Worm (Caenorhabditis elegans) whole organism, early embryonic: ENCODE measurements around the gene spat-3.

Experiments
- B0310.2 ChIP-seq: sonication (generic microtip); optimal IDR thresholded peaks from 2 replicates; lab custom pipeline; 2016; ENCODE audit warnings: mild to moderate bottlenecking, missing genetic modification characterization, missing compliant biosample characterization
- F13C5.2 ChIP-seq: sonication (generic microtip); optimal IDR thresholded peaks from 2 replicates; lab custom pipeline; 2017; ENCODE audit warnings: mild to moderate bottlenecking, missing genetic modification characterization, inconsistent platforms, missing compliant biosample characterization
- aly-1 ChIP-seq: sonication (generic microtip); optimal IDR thresholded peaks from 2 replicates; lab custom pipeline; 2016; ENCODE audit warnings: missing genetic modification characterization, missing compliant biosample characterization
- ama-1 ChIP-seq: fragments of 150-350 bp; optimal IDR thresholded peaks from 2 replicates; lab custom pipeline; 2014
- ceh-13 ChIP-seq: fragments of 200-800 bp; sonication (Bioruptor generic); optimal IDR thresholded peaks from 2 replicates; lab custom pipeline; 2018; ENCODE audit warnings: mild to moderate bottlenecking, missing genetic modification characterization, missing compliant biosample characterization
- ceh-36 ChIP-seq: sonication (generic microtip); optimal IDR thresholded peaks from 2 replicates; lab custom pipeline; 2016; ENCODE audit warnings: missing genetic modification characterization, inconsistent platforms, missing compliant biosample characterization
- ets-7 ChIP-seq: sonication (generic microtip); optimal IDR thresholded peaks from 2 replicates; lab custom pipeline; 2016; ENCODE audit warnings: missing genotype, missing genetic modification characterization, missing compliant biosample characterization
- flt-1 ChIP-seq: fragments of 200-800 bp; sonication (Bioruptor generic); IDR thresholded peaks from 2 replicates; pipeline ENCODE4 v1.3.6; 2022; ENCODE audit warnings: missing genetic modification characterization, missing compliant biosample characterization
- hmbx-1 ChIP-seq: sonication (generic microtip); optimal IDR thresholded peaks from 2 replicates; lab custom pipeline; 2016; ENCODE audit warnings: mild to moderate bottlenecking, missing genetic modification characterization, missing compliant biosample characterization
- hmg-4 ChIP-seq: fragments of 200-800 bp; sonication (Bioruptor generic); optimal IDR thresholded peaks from 2 replicates; lab custom pipeline; 2018; ENCODE audit warnings: mild to moderate bottlenecking, missing genetic modification characterization, missing compliant biosample characterization
- hnd-1 ChIP-seq: sonication (generic microtip); optimal IDR thresholded peaks from 2 replicates; lab custom pipeline; 2016; ENCODE audit warnings: missing genetic modification characterization, missing compliant biosample characterization
- pes-1 ChIP-seq: fragments of 200-800 bp; sonication (Bioruptor generic); IDR thresholded peaks from 2 replicates; pipeline ENCODE4 v1.3.6; 2022; ENCODE audit warnings: missing genetic modification reagents, missing genetic modification characterization, missing compliant biosample characterization
- scrt-1 ChIP-seq: fragments of 200-800 bp; sonication (Bioruptor generic); IDR thresholded peaks from 2 replicates; pipeline ENCODE4 v1.3.6; 2022; ENCODE audit warnings: missing genetic modification characterization, missing compliant biosample characterization
- sea-1 ChIP-seq: fragments of 200-800 bp; sonication (Bioruptor generic); conservative IDR thresholded peaks from 2 replicates; pipeline ENCODE4 v1.3.6; 2022; ENCODE audit warnings: missing genetic modification characterization, missing compliant biosample characterization
- tbx-11 ChIP-seq: fragments of 200-800 bp; sonication (Bioruptor generic); IDR thresholded peaks from 2 replicates; pipeline ENCODE4 v1.3.6; 2022; ENCODE audit warnings: missing genetic modification characterization, missing compliant biosample characterization
- tbx-37 ChIP-seq: fragments of 200-800 bp; sonication (Bioruptor generic); conservative IDR thresholded peaks from 2 replicates; pipeline ENCODE4 v1.3.6; 2022; ENCODE audit warnings: missing genetic modification reagents, missing genetic modification characterization, missing compliant biosample characterization
- tra-4 ChIP-seq: sonication (generic microtip); optimal IDR thresholded peaks from 2 replicates; lab custom pipeline; 2017; ENCODE audit warnings: missing genetic modification characterization, missing compliant biosample characterization

The spat-3 gene

ce11 chrX:4636143-4636542 is 30.4 kb upstream of the spat-3 start:
- no peak for TF ChIP-seq hmbx-1 (tag; lab: Kevin White, UChicago)

ce11 chrX:4635643-4636042 is 29.9 kb upstream of the spat-3 start:
- TF ChIP-seq F13C5.2: peak; percentile 41
- peak; percentile 22; the same call in 1 of the 2 replicates for TF ChIP-seq flt-1 (GFP tag; lab: Robert Waterston, UW)
- peak; percentile 6 for TF ChIP-seq aly-1 (tag; lab: Kevin White, UChicago)
- TF ChIP-seq sea-1 (GFP tag; lab: Robert Waterston, UW): 0 out of 2 replicates have a peak, but pooled peaks have one; percentile 43
- TF ChIP-seq hmg-4 (GFP tag; lab: Kevin White, UChicago): peak; percentile 37
- no peak for TF ChIP-seq tbx-11

- TF ChIP-seq F13C5.2 (no peak), ama-1 (lab: Kevin White, UChicago) (no peak), B0310.2 (tag; lab: Kevin White, UChicago) (no peak), hmbx-1 (tag; lab: Kevin White, UChicago) (no peak), sea-1 (GFP tag; lab: Robert Waterston, UW) (no peak), ceh-36 (tag; lab: Kevin White, UChicago) (no peak)
Observed at ce11 chrX:4632088-4632487, 26.4 kb upstream of the spat-3 start, which contains the start of gene slcr-46.1. Gene slcr-46.1, plus strand, starts transcription at chrX:4632361.

- TF ChIP-seq ama-1 (lab: Kevin White, UChicago) (no peak), ceh-36 (tag; lab: Kevin White, UChicago) (no peak), scrt-1 (GFP tag; lab: Robert Waterston, UW) (no peak)
Observed at ce11 chrX:4628817-4629575, 23.3 kb upstream of the spat-3 start.

ce11 chrX:4628350-4628749 is 22.6 kb upstream of the spat-3 start:
- TF ChIP-seq aly-1 (tag; lab: Kevin White, UChicago) (no peak), hnd-1 (tag; lab: Kevin White, UChicago) (no peak), flt-1 (GFP tag; lab: Robert Waterston, UW) (no peak), B0310.2 (tag; lab: Kevin White, UChicago) (no peak), hmg-4 (GFP tag; lab: Kevin White, UChicago) (no peak), scrt-1 (GFP tag; lab: Robert Waterston, UW) (no peak), tra-4 (tag; lab: Kevin White, UChicago) (no peak), ets-7 (tag; lab: Kevin White, UChicago) (no peak), tbx-37 (no peak), pes-1 (GFP tag; lab: Robert Waterston, UW) (no peak)

ce11 chrX:4626891-4627290 is 21.2 kb upstream of the spat-3 start:
- TF ChIP-seq hmg-4 (GFP tag; lab: Kevin White, UChicago) (no peak), aly-1 (tag; lab: Kevin White, UChicago) (no peak), hmbx-1 (tag; lab: Kevin White, UChicago) (no peak), pes-1 (GFP tag; lab: Robert Waterston, UW) (no peak), ceh-36 (tag; lab: Kevin White, UChicago) (no peak), tbx-37 (no peak), flt-1 (GFP tag; lab: Robert Waterston, UW) (no peak), ama-1 (lab: Kevin White, UChicago) (no peak), ceh-13 (no peak), sea-1 (GFP tag; lab: Robert Waterston, UW) (no peak), hnd-1 (tag; lab: Kevin White, UChicago) (no peak), F13C5.2 (no peak), ets-7 (tag; lab: Kevin White, UChicago) (no peak), B0310.2 (tag; lab: Kevin White, UChicago) (no peak)

- TF ChIP-seq tra-4 (tag; lab: Kevin White, UChicago) (no peak), sea-1 (GFP tag; lab: Robert Waterston, UW) (no peak), tbx-11 (no peak), pes-1 (GFP tag; lab: Robert Waterston, UW) (no peak), flt-1 (GFP tag; lab: Robert Waterston, UW) (no peak), B0310.2 (tag; lab: Kevin White, UChicago) (no peak)
Observed at ce11 chrX:4625080-4625479, 19.4 kb upstream of the spat-3 start.

- TF ChIP-seq ceh-36 (tag; lab: Kevin White, UChicago): no peak
- no peak for TF ChIP-seq ama-1 (lab: Kevin White, UChicago)
- no peak for TF ChIP-seq B0310.2 (tag; lab: Kevin White, UChicago)
- TF ChIP-seq flt-1 (GFP tag; lab: Robert Waterston, UW): no peak
- no peak for TF ChIP-seq scrt-1 (GFP tag; lab: Robert Waterston, UW)
- no peak for TF ChIP-seq hnd-1 (tag; lab: Kevin White, UChicago)
- no peak for TF ChIP-seq tra-4 (tag; lab: Kevin White, UChicago)
- TF ChIP-seq ceh-13: no peak
- no peak for TF ChIP-seq ets-7 (tag; lab: Kevin White, UChicago)
- TF ChIP-seq tbx-37: no peak
- TF ChIP-seq hmg-4 (GFP tag; lab: Kevin White, UChicago): no peak
- no peak for TF ChIP-seq pes-1 (GFP tag; lab: Robert Waterston, UW)
- TF ChIP-seq F13C5.2: no peak
- no peak for TF ChIP-seq sea-1 (GFP tag; lab: Robert Waterston, UW)
- no peak for TF ChIP-seq aly-1 (tag; lab: Kevin White, UChicago)
- no peak for TF ChIP-seq tbx-11
Observed at ce11 chrX:4623707-4624106, 18.0 kb upstream of the spat-3 start.
